Worm (Caenorhabditis elegans) whole organism, late embryonic: ENCODE measurements around the gene irld-11.

ENCODE experiments used
- C08G9.2 ChIP-seq: sonication (generic microtip); optimal IDR thresholded peaks from 2 replicates; lab custom pipeline; 2016; ENCODE audit warnings: mild to moderate bottlenecking, missing genetic modification characterization, moderate library complexity, missing compliant biosample characterization
- Y22D7AL.16 ChIP-seq: sonication (generic microtip); optimal IDR thresholded peaks from 2 replicates; lab custom pipeline; 2016; ENCODE audit warnings: missing genetic modification characterization, missing compliant biosample characterization
- ama-1 ChIP-seq: fragments of 150-350 bp; optimal IDR thresholded peaks from 2 replicates; lab custom pipeline; 2014
- ceh-18 ChIP-seq: sonication (generic microtip); optimal IDR thresholded peaks from 2 replicates; lab custom pipeline; 2016; ENCODE audit warnings: missing genetic modification characterization, missing compliant biosample characterization
- ceh-22 ChIP-seq: sonication (generic microtip); optimal IDR thresholded peaks from 2 replicates; lab custom pipeline; 2017; ENCODE audit warnings: missing biosample characterization, missing genetic modification characterization
- ceh-24 ChIP-seq: sonication (generic microtip); optimal IDR thresholded peaks from 2 replicates; lab custom pipeline; 2016; ENCODE audit warnings: mild to moderate bottlenecking, missing genetic modification characterization, missing compliant biosample characterization
- ceh-30 ChIP-seq: fragments of 150-350 bp; optimal IDR thresholded peaks from 2 replicates; lab custom pipeline; 2014; ENCODE audit warnings: missing biosample characterization, missing genetic modification characterization
- ceh-34 ChIP-seq: sonication (generic microtip); optimal IDR thresholded peaks from 2 replicates; lab custom pipeline; 2016; ENCODE audit warnings: mild to moderate bottlenecking, missing genetic modification characterization, missing compliant biosample characterization
- ceh-45 ChIP-seq: fragments of 200-800 bp; sonication (Bioruptor generic); IDR thresholded peaks from 2 replicates; pipeline ENCODE4 v1.3.6; 2022; ENCODE audit warnings: missing genetic modification reagents, missing genetic modification characterization, missing compliant biosample characterization
- ceh-48 ChIP-seq: sonication (generic microtip); optimal IDR thresholded peaks from 2 replicates; lab custom pipeline; 2016; ENCODE audit warnings: missing genetic modification characterization, inconsistent platforms, missing compliant biosample characterization
- ceh-6 ChIP-seq: fragments of 200-800 bp; sonication (Bioruptor generic); optimal IDR thresholded peaks from 2 replicates; lab custom pipeline; 2018; ENCODE audit warnings: mild to moderate bottlenecking, missing genetic modification characterization, missing compliant biosample characterization
- ceh-9 ChIP-seq: sonication (generic microtip); optimal IDR thresholded peaks from 2 replicates; lab custom pipeline; 2016; ENCODE audit warnings: mild to moderate bottlenecking, missing genetic modification characterization, inconsistent platforms, missing compliant biosample characterization
- che-1 ChIP-seq: sonication (generic microtip); optimal IDR thresholded peaks from 2 replicates; lab custom pipeline; 2016; ENCODE audit warnings: mild to moderate bottlenecking, missing genetic modification characterization, missing compliant biosample characterization
- dve-1 ChIP-seq: sonication (generic microtip); optimal IDR thresholded peaks from 2 replicates; lab custom pipeline; 2017; ENCODE audit warnings: antibody characterized with exemption, mild to moderate bottlenecking, missing genetic modification characterization, missing compliant biosample characterization
- elt-2 ChIP-seq: sonication (generic microtip); optimal IDR thresholded peaks from 2 replicates; lab custom pipeline; 2016; ENCODE audit warnings: missing genetic modification reagents, missing genetic modification characterization, missing compliant biosample characterization
- ets-4 ChIP-seq: sonication (generic microtip); optimal IDR thresholded peaks from 2 replicates; lab custom pipeline; 2016; ENCODE audit warnings: missing genetic modification characterization, missing compliant biosample characterization
- eyg-1 ChIP-seq: sonication (generic microtip); optimal IDR thresholded peaks from 2 replicates; lab custom pipeline; 2016; ENCODE audit warnings: missing genotype, missing genetic modification characterization, missing compliant biosample characterization
- fax-1 ChIP-seq: sonication (generic microtip); optimal IDR thresholded peaks from 2 replicates; lab custom pipeline; 2016; ENCODE audit warnings: missing genotype, missing genetic modification characterization, missing compliant biosample characterization
- fkh-10 ChIP-seq: fragments of 150-350 bp; optimal IDR thresholded peaks from 2 replicates; lab custom pipeline; 2014; ENCODE audit warnings: missing biosample characterization, missing genetic modification reagents, missing genetic modification characterization
- fkh-6 ChIP-seq: sonication (generic microtip); optimal IDR thresholded peaks from 2 replicates; lab custom pipeline; 2016; ENCODE audit warnings: missing genetic modification characterization, missing compliant biosample characterization
- gmeb-2 ChIP-seq: sonication (generic microtip); optimal IDR thresholded peaks from 2 replicates; lab custom pipeline; 2016; ENCODE audit warnings: missing genetic modification characterization, inconsistent platforms, missing compliant biosample characterization
- hlh-6 ChIP-seq: sonication (generic microtip); optimal IDR thresholded peaks from 2 replicates; lab custom pipeline; 2016; ENCODE audit warnings: missing genotype, missing genetic modification characterization, missing compliant biosample characterization
- hlh-8 ChIP-seq: sonication (generic microtip); optimal IDR thresholded peaks from 2 replicates; lab custom pipeline; 2016; ENCODE audit warnings: missing genotype, missing genetic modification characterization, missing compliant biosample characterization
- lim-6 ChIP-seq: sonication (generic microtip); optimal IDR thresholded peaks from 2 replicates; lab custom pipeline; 2016; ENCODE audit warnings: missing genetic modification characterization, missing compliant biosample characterization
- madf-2 ChIP-seq: sonication (generic microtip); optimal IDR thresholded peaks from 2 replicates; lab custom pipeline; 2017; ENCODE audit warnings: missing genetic modification characterization, missing compliant biosample characterization
- nfya-1 ChIP-seq: sonication (generic microtip); optimal IDR thresholded peaks from 2 replicates; lab custom pipeline; 2017; ENCODE audit warnings: missing genetic modification characterization, mild to moderate bottlenecking, missing compliant biosample characterization, antibody characterized with exemption, moderate library complexity
- pat-9 ChIP-seq: fragments of 200-800 bp; sonication (Bioruptor generic); optimal IDR thresholded peaks from 2 replicates; lab custom pipeline; 2018; ENCODE audit warnings: mild to moderate bottlenecking, missing genetic modification characterization, moderate library complexity, missing compliant biosample characterization
- pha-2 ChIP-seq: sonication (generic microtip); optimal IDR thresholded peaks from 2 replicates; lab custom pipeline; 2017; ENCODE audit warnings: mild to moderate bottlenecking, missing genetic modification characterization, missing compliant biosample characterization
- pha-4 ChIP-seq: fragments of 150-350 bp; optimal IDR thresholded peaks from 2 replicates; lab custom pipeline; 2018; ENCODE audit warnings: missing biosample characterization, missing genetic modification reagents, missing genetic modification characterization
- pros-1 ChIP-seq: fragments of 150-350 bp; optimal IDR thresholded peaks from 2 replicates; lab custom pipeline; 2014; ENCODE audit warnings: missing biosample characterization, missing genetic modification reagents, missing genetic modification characterization
- tbx-2 ChIP-seq: sonication (generic microtip); optimal IDR thresholded peaks from 2 replicates; lab custom pipeline; 2016; ENCODE audit warnings: missing genetic modification characterization, missing compliant biosample characterization
- tbx-7 ChIP-seq: sonication (generic microtip); optimal IDR thresholded peaks from 2 replicates; lab custom pipeline; 2016; ENCODE audit warnings: missing genotype, missing genetic modification characterization, missing compliant biosample characterization
- ttx-3 ChIP-seq: sonication (generic microtip); optimal IDR thresholded peaks from 2 replicates; lab custom pipeline; 2016; ENCODE audit warnings: missing genetic modification reagents, missing genetic modification characterization, missing compliant biosample characterization
- unc-42 ChIP-seq: sonication (generic microtip); optimal IDR thresholded peaks from 2 replicates; lab custom pipeline; 2016; ENCODE audit warnings: missing genotype, missing genetic modification characterization, missing compliant biosample characterization

Gene irld-11

DNA sequence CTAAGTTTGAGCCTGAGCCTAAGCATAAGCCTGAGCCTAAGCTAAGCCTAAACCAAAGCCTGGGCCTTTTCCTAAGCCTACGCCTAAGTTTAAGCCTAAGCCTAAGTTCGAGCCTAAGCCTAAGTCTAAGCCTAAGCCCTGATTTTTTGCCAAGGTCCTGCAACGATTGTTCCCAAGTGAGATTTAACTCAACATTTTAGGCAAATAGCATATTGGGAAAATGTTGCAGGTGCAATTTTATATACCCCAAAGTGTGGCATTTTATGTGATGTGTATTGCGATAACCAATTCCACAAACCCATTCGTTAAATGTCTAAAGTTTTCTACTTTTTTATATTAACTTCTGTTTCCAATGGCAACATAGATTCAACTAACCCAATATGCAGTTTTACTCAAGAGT lies 7.3 kb downstream of the irld-11 start, which contains the start of gene irld-40:
TSS of gene irld-40 (plus strand) at position 301 of the 400 bp plus-strand sequence.
- TF ChIP-seq ceh-45 (GFP tag; lab: Robert Waterston, UW) (no peak), hlh-6 (no peak), ceh-6 (no peak), Y22D7AL.16 (tag; lab: Kevin White, UChicago) (no peak), C08G9.2 (tag; lab: Kevin White, UChicago) (no peak), ttx-3 (tag; lab: Kevin White, UChicago) (no peak), lim-6 (tag; lab: Kevin White, UChicago) (no peak), fax-1 (tag; lab: Kevin White, UChicago) (no peak), eyg-1 (tag; lab: Kevin White, UChicago) (no peak), pha-2 (tag; lab: Kevin White, UChicago) (no peak)
- TF ChIP-seq, all 69 proteins: peak for 0

ce11 chrV:1664921-1665320 lies 10.0 kb downstream of the irld-11 start, which contains the start of gene K04F1.9:
TSS of gene K04F1.9 (plus strand) at chrV:1665221.
- TF ChIP-seq pat-9 (tag; lab: Kevin White, UChicago): no peak
- TF ChIP-seq ceh-48 (tag; lab: Kevin White, UChicago): no peak
- TF ChIP-seq ceh-24 (tag; lab: Kevin White, UChicago): no peak
- no peak for TF ChIP-seq ets-4 (tag; lab: Kevin White, UChicago)

- TF ChIP-seq fkh-10 (GFP tag; lab: Kevin White, UChicago): no peak
- TF ChIP-seq ceh-30 (tag; lab: Kevin White, UChicago): no peak
- no peak for TF ChIP-seq madf-2
- no peak for TF ChIP-seq ama-1 (lab: Kevin White, UChicago)
- no peak for TF ChIP-seq ceh-34 (tag; lab: Kevin White, UChicago)
- no peak for TF ChIP-seq hlh-8 (tag; lab: Kevin White, UChicago)
- TF ChIP-seq unc-42 (tag; lab: Kevin White, UChicago): no peak
These were observed 12.0 kb downstream of the irld-11 start, which contains the start of gene K04F1.8 for ce11 chrV:1666904-1667303. TSS of gene K04F1.8 (plus strand) at chrV:1667204.

DNA sequence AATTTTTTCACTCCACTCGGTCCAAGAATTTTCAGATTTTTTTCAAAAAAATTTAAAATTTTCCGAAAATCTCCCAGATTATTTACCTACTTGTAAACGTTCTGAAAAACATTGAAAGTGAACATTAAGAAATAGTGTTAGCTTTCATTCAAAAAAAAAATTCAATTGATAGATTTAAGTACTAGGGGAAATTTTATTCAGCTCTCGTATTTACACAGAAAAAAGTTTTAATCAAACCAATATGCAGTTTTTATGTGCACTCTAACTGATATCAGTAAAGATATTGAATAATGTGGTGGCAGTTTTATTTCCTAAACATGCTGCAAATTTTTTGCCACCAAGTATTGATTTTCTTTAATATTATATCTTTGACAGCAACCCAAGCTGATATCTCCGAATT lies 13.3 kb downstream of the irld-11 start, which contains the start of gene irld-42:
TSS of gene irld-42 (plus strand) at position 301 of the 400 bp plus-strand sequence.
- TF ChIP-seq ceh-9 (tag; lab: Kevin White, UChicago) (no peak), ceh-18 (no peak), eyg-1 (tag; lab: Kevin White, UChicago) (no peak), pha-4 (no peak), nfya-1 (tag; lab: Kevin White, UChicago) (no peak), ceh-22 (tag; lab: Kevin White, UChicago) (no peak), madf-2 (no peak), tbx-7 (no peak), fkh-6 (tag; lab: Kevin White, UChicago) (no peak), gmeb-2 (tag; lab: Kevin White, UChicago) (no peak), hlh-8 (tag; lab: Kevin White, UChicago) (no peak), pros-1 (tag; lab: Kevin White, UChicago) (no peak), tbx-2 (no peak), lim-6 (tag; lab: Kevin White, UChicago) (no peak), C08G9.2 (tag; lab: Kevin White, UChicago) (no peak), ceh-34 (tag; lab: Kevin White, UChicago) (no peak), ceh-6 (no peak), dve-1 (tag; lab: Kevin White, UChicago) (no peak)

DNA sequence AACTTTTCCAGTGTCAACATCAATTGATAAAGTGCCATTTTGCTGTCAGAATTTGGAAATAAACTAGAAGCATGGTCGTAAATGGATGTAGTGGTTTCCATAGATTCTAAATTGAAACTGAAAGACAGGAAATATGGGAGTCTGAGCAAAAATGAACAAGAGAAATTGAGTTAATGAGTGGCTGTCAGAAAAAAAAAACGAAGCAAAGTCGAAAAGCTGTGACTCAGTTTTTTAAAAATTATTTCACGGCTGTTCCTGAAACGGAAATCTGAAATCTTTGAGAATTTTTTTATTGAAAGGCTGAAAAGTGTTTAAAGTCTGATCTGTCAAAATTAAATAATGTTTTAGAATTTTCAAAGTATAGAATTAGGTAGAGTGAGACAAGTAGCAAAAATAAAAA lies 23.3 kb downstream of the irld-11 start, which contains the start of gene srw-98:
TSS of gene srw-98 (minus strand) at position 101 of the 400 bp plus-strand sequence.
- TF ChIP-seq elt-2 (tag; lab: Kevin White, UChicago) (no peak), ceh-48 (tag; lab: Kevin White, UChicago) (no peak), gmeb-2 (tag; lab: Kevin White, UChicago) (no peak), dve-1 (tag; lab: Kevin White, UChicago) (no peak), che-1 (tag; lab: Kevin White, UChicago) (no peak), lim-6 (tag; lab: Kevin White, UChicago) (no peak)
